Fruit fly (Drosophila melanogaster): ENCODE data around the gene Sse.

DNA sequence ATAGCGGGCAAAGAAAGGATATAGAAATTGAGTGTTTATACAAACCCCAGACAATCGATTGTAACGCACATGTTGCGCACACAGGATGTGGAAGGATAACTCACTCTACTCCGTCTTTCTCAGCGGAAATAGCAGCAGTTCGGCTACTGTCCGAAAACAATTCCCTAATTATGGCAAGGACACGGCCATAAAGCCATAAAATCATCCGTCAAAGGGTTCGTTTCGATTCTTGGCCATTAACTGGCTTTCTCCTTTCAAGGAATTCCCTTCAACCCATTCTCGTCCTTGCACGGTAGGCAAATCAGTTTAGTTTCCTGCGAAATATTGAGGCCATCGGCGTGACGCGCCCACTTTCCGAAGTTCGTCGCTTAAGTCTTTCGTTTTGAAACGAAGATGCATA is 40.5 kb downstream of the Sse start:
- no peak for TF ChIP-seq kay (GFP tag; ENCODE audit: borderline replicate concordance)
- no peak for TF ChIP-seq CG5204 (GFP tag; optimal IDR thresholded peaks at IDR 0.05)
- TF ChIP-seq pad (GFP tag; optimal IDR thresholded peaks at IDR 0.05), result no peak

Measured in whole organism, adult.